Fruit fly (Drosophila melanogaster) whole organism, embryonic: ENCODE data around the gene Psa.

Experiments used
- Atf6 ChIP-seq: fragments of 200-800 bp; sonication (Bioruptor generic); IDR thresholded peaks from 2 replicates; pipeline ENCODE4 v1.3.6; 2022; ENCODE audit warnings: missing biosample characterization, missing genetic modification characterization
- Awh ChIP-seq: fragments of 200-800 bp; sonication (Bioruptor generic); IDR thresholded peaks from 2 replicates; pipeline ENCODE4, ENCODE4 v1.3.6; 2022; ENCODE audit warnings: missing biosample characterization, missing genetic modification characterization
- CG10274 ChIP-seq: fragments of 200-800 bp; sonication (Bioruptor generic); optimal IDR thresholded peaks from 3 replicates; lab custom pipeline; 2017; ENCODE audit warnings: missing biosample characterization, mild to moderate bottlenecking, missing genetic modification characterization
- CG10431 ChIP-seq: fragments of 200-800 bp; sonication (Bioruptor generic); optimal IDR thresholded peaks from 3 replicates; lab custom pipeline; 2018; ENCODE audit warnings: missing biosample characterization, mild to moderate bottlenecking, missing genetic modification characterization
- CG11560 ChIP-seq: fragments of 200-800 bp; sonication (Bioruptor generic); IDR thresholded peaks from 3 replicates; pipeline ENCODE4 v1.3.6; 2022; ENCODE audit warnings: missing biosample characterization, missing genetic modification characterization
- CG12769 ChIP-seq: fragments of 200-800 bp; sonication (Bioruptor generic); optimal IDR thresholded peaks from 2 replicates; lab custom pipeline; 2019; ENCODE audit warnings: missing biosample characterization, mild to moderate bottlenecking, missing genetic modification characterization, moderate library complexity
- CG13894 ChIP-seq: fragments of 200-800 bp; sonication (Bioruptor generic); optimal IDR thresholded peaks from 3 replicates; lab custom pipeline; 2018; ENCODE audit warnings: missing biosample characterization, mild to moderate bottlenecking, missing genetic modification characterization, moderate library complexity
- CG14441 ChIP-seq: fragments of 200-800 bp; sonication (Bioruptor generic); IDR thresholded peaks from 2 replicates; pipeline ENCODE4 v1.3.6; 2022; ENCODE audit warnings: missing biosample characterization, missing genetic modification characterization
- CG14965 ChIP-seq: fragments of 200-800 bp; sonication (Bioruptor generic); optimal IDR thresholded peaks from 2 replicates; lab custom pipeline; 2016; ENCODE audit warnings: missing biosample characterization, missing genetic modification characterization, borderline replicate concordance
- CG15269 ChIP-seq: fragments of 200-800 bp; sonication (Bioruptor generic); optimal IDR thresholded peaks from 2 replicates; lab custom pipeline; 2018; ENCODE audit warnings: missing biosample characterization, mild to moderate bottlenecking, missing genetic modification characterization, moderate library complexity
- CG1647 ChIP-seq: fragments of 200-800 bp; sonication (Bioruptor generic); optimal IDR thresholded peaks from 3 replicates; lab custom pipeline; 2016; ENCODE audit warnings: missing biosample characterization, missing genetic modification characterization
- CG17328 ChIP-seq: fragments of 200-800 bp; sonication (Bioruptor generic); IDR thresholded peaks from 2 replicates; pipeline ENCODE4 v1.3.6; 2022; ENCODE audit warnings: missing biosample characterization, missing genetic modification characterization
- CG4282 ChIP-seq: fragments of 200-800 bp; sonication (Bioruptor generic); optimal IDR thresholded peaks from 2 replicates; lab custom pipeline; 2016; ENCODE audit warnings: missing biosample characterization, missing genetic modification characterization
- CG4730 ChIP-seq: fragments of 200-800 bp; sonication (Bioruptor generic); IDR thresholded peaks from 2 replicates; pipeline ENCODE4 v1.3.6; 2022; ENCODE audit warnings: missing biosample characterization, missing genetic modification characterization
- CG6689 ChIP-seq: fragments of 200-800 bp; sonication (Bioruptor generic); IDR thresholded peaks from 2 replicates; pipeline ENCODE4 v1.3.6; 2022; ENCODE audit warnings: missing biosample characterization, missing genetic modification characterization
- CG6765 ChIP-seq: fragments of 200-800 bp; sonication (Bioruptor generic); optimal IDR thresholded peaks from 3 replicates; lab custom pipeline; 2017; ENCODE audit warnings: missing biosample characterization, mild to moderate bottlenecking, missing genetic modification characterization
- CG6791 ChIP-seq: fragments of 200-800 bp; sonication (Bioruptor generic); IDR thresholded peaks from 3 replicates; pipeline ENCODE4 v1.3.6; 2022; ENCODE audit warnings: missing biosample characterization, missing genetic modification characterization; ENCODE audit not compliant: partially characterized antibody
- CG6813 ChIP-seq: fragments of 200-800 bp; sonication (Bioruptor generic); optimal IDR thresholded peaks from 2 replicates; lab custom pipeline; 2017; ENCODE audit warnings: missing biosample characterization, missing genetic modification characterization, mild to moderate bottlenecking, moderate library complexity, missing genetic modification reagents
- CG8290 ChIP-seq, 3 experiments: fragments of 200-800 bp; sonication (Bioruptor generic); optimal IDR thresholded peaks; 2 replicates each; lab custom pipeline; 2016 to 2019; ENCODE audit warnings: missing biosample characterization in 3 of 3, missing genetic modification characterization in 3 of 3, mild to moderate bottlenecking in 2 of 3, moderate library complexity in 1 of 3
- CG8944 ChIP-seq: fragments of 200-800 bp; sonication (Bioruptor generic); optimal IDR thresholded peaks from 3 replicates; lab custom pipeline; 2016; ENCODE audit warnings: missing biosample characterization, missing genetic modification characterization
- CG9876 ChIP-seq: fragments of 200-800 bp; sonication (Bioruptor generic); optimal IDR thresholded peaks from 2 replicates; lab custom pipeline; 2016; ENCODE audit warnings: missing biosample characterization, missing genetic modification characterization
- CHES-1-like ChIP-seq: fragments of 200-800 bp; sonication (Bioruptor generic); optimal IDR thresholded peaks from 2 replicates; lab custom pipeline; 2016; ENCODE audit warnings: missing biosample characterization, missing genetic modification characterization
- D ChIP-seq, 2 experiments: fragments of 200-800 bp in 1 of 2; fragments of >200 bp in 1 of 2; sonication (Bioruptor generic) in 1 of 2; optimal IDR thresholded peaks; 2 replicates in 1 of 2; 3 replicates in 1 of 2; lab custom pipeline; 2017; ENCODE audit warnings: mild to moderate bottlenecking in 1 of 2, missing biosample characterization in 1 of 2, missing genetic modification characterization in 1 of 2, missing genetic modification reagents in 1 of 2
- Dp ChIP-seq: fragments of 200-800 bp; sonication (Bioruptor generic); optimal IDR thresholded peaks from 2 replicates; lab custom pipeline; 2018; ENCODE audit warnings: missing biosample characterization, mild to moderate bottlenecking, missing genetic modification characterization, moderate library complexity
- NC2β ChIP-seq: fragments of 200-800 bp; sonication (Bioruptor generic); optimal IDR thresholded peaks from 2 replicates; lab custom pipeline; 2016; ENCODE audit warnings: missing biosample characterization, missing genetic modification characterization
- Optix ChIP-seq: fragments of 200-800 bp; sonication (Bioruptor generic); IDR thresholded peaks from 3 replicates; pipeline ENCODE4 v1.3.6; 2022; ENCODE audit warnings: missing biosample characterization, missing genetic modification characterization
- Side ChIP-seq: fragments of 200-800 bp; sonication (Bioruptor generic); optimal IDR thresholded peaks from 2 replicates; lab custom pipeline; 2016; ENCODE audit warnings: missing biosample characterization, missing genetic modification characterization
- Taf1 ChIP-seq: fragments of 200-800 bp; sonication (Bioruptor generic); IDR thresholded peaks from 2 replicates; pipeline ENCODE4 v1.3.6; 2022; ENCODE audit warnings: missing biosample characterization, missing genetic modification characterization
- Xrp1 ChIP-seq: fragments of 200-800 bp; sonication (Bioruptor generic); IDR thresholded peaks from 2 replicates; pipeline ENCODE4 v1.3.6; 2022; ENCODE audit warnings: missing biosample characterization, missing genetic modification characterization
- ab ChIP-seq: fragments of 200-800 bp; sonication (Bioruptor generic); optimal IDR thresholded peaks from 2 replicates; lab custom pipeline; 2016; ENCODE audit warnings: missing biosample characterization, missing genetic modification characterization
- al ChIP-seq: fragments of 200-800 bp; sonication (Bioruptor generic); IDR thresholded peaks from 2 replicates; pipeline ENCODE4 v1.3.6; 2022; ENCODE audit warnings: missing biosample characterization, missing genetic modification characterization
- bab2 ChIP-seq: fragments of 200-800 bp; sonication (Bioruptor generic); optimal IDR thresholded peaks from 2 replicates; lab custom pipeline; 2016; ENCODE audit warnings: missing biosample characterization, missing genetic modification characterization
- bcd ChIP-seq: fragments of 200-800 bp; sonication (Bioruptor generic); optimal IDR thresholded peaks from 2 replicates; lab custom pipeline; 2017; ENCODE audit warnings: missing biosample characterization, mild to moderate bottlenecking, missing genetic modification characterization
- cg ChIP-seq: fragments of 200-800 bp; sonication (Bioruptor generic); optimal IDR thresholded peaks from 3 replicates; lab custom pipeline; 2019; ENCODE audit warnings: missing biosample characterization, mild to moderate bottlenecking, missing genetic modification characterization, moderate library complexity
- chif ChIP-seq, 2 experiments: fragments of 200-800 bp; sonication (Bioruptor generic); optimal IDR thresholded peaks; 3 replicates each; lab custom pipeline; 2016; ENCODE audit warnings: missing biosample characterization in 2 of 2, missing genetic modification characterization in 2 of 2
- chinmo ChIP-seq: fragments of 200-800 bp; sonication (Bioruptor generic); IDR thresholded peaks from 4 replicates; pipeline ENCODE4 v1.3.6; 2022; ENCODE audit warnings: missing biosample characterization, missing genetic modification characterization; ENCODE audit not compliant: partially characterized antibody
- crp ChIP-seq, 2 experiments: fragments of 200-800 bp; sonication (Bioruptor generic); optimal IDR thresholded peaks; 2 replicates in 1 of 2; 3 replicates in 1 of 2; lab custom pipeline; 2017; ENCODE audit warnings: missing biosample characterization in 2 of 2, missing genetic modification characterization in 2 of 2, mild to moderate bottlenecking in 1 of 2, moderate library complexity in 1 of 2
- danr ChIP-seq: fragments of 200-800 bp; sonication (Bioruptor generic); IDR thresholded peaks from 2 replicates; pipeline ENCODE4 v1.3.6; 2022; ENCODE audit warnings: missing biosample characterization, missing genetic modification characterization
- disco-r ChIP-seq: fragments of 200-800 bp; sonication (Bioruptor generic); optimal IDR thresholded peaks from 2 replicates; lab custom pipeline; 2016; ENCODE audit warnings: missing biosample characterization, missing genetic modification characterization
- dysf ChIP-seq: fragments of 200-800 bp; sonication (Bioruptor generic); IDR thresholded peaks from 3 replicates; pipeline ENCODE4 v1.3.6; 2022; ENCODE audit warnings: missing biosample characterization, missing genetic modification characterization
- eve ChIP-seq, 2 experiments: fragments of >200 bp; optimal IDR thresholded peaks; 2 replicates each; lab custom pipeline; 2017; ENCODE audit warnings: missing biosample characterization in 2 of 2, missing genetic modification characterization in 2 of 2
- ewg ChIP-seq: fragments of 200-800 bp; sonication (Bioruptor generic); optimal IDR thresholded peaks from 3 replicates; lab custom pipeline; 2017; ENCODE audit warnings: mild to moderate bottlenecking, missing biosample characterization, missing genetic modification reagents, missing genetic modification characterization
- kah ChIP-seq: fragments of 200-800 bp; sonication (Bioruptor generic); optimal IDR thresholded peaks from 2 replicates; lab custom pipeline; 2018; ENCODE audit warnings: missing biosample characterization, mild to moderate bottlenecking, missing genetic modification characterization
- pita ChIP-seq: fragments of 200-800 bp; sonication (Bioruptor generic); optimal IDR thresholded peaks from 2 replicates; lab custom pipeline; 2017; ENCODE audit warnings: missing biosample characterization, mild to moderate bottlenecking, missing genetic modification characterization
- sens-2 ChIP-seq: fragments of 200-800 bp; sonication (Bioruptor generic); IDR thresholded peaks from 2 replicates; pipeline ENCODE4 v1.3.6; 2022; ENCODE audit warnings: missing biosample characterization, missing genetic modification characterization

The Psa gene

DNA sequence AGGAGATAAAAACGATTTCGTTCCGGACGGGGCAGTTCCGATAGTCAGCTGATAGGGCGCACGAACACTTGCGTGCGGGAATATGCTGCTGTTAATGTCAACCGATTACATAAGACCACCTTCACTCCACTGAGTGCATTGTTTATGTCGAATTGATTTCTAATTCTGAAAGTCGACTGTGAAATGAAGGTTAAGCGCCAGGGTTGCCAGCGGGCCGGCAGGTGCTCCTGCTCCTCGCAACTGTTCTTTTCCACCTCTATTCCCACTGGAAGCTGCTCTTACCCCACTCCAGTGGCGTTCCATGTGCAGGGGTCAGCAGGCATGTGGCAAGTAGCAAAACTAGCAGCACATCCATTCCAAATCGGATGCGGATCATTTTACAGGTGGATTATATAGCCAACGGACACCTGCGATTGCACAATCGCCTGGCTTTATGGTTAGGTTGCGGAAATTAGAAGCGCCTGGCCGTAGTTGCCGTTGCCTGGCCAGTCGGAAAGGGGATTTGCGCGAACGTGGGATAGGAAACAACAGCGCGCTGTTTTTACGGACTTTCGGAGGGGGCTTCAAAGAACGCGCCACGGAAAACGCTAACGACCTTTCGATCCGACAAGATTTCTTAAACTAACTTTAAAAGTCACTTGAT, 14.1 kb downstream of the Psa start, which contains the start of gene cue (continued):
- TF ChIP-seq Side (GFP tag; lab: Kevin White, UChicago), result no peak
- TF ChIP-seq ewg (GFP tag; lab: Kevin White, UChicago), result no peak
- no peak for TF ChIP-seq CG13894 (tag; lab: Kevin White, UChicago)
- no peak for TF ChIP-seq CG8944 (GFP tag; lab: Kevin White, UChicago)
- 0 out of 4 replicates have a peak, but pooled peaks have one; percentile 18 for TF ChIP-seq chinmo (GFP tag; lab: Robert Waterston, UW)
- peak; percentile 51 for TF ChIP-seq D (optimal IDR thresholded peaks at IDR 0.05; lab: Kevin White, UChicago)
- TF ChIP-seq D (GFP tag; optimal IDR thresholded peaks at IDR 0.05; lab: Kevin White, UChicago), result no peak
- peak; percentile 37 for TF ChIP-seq CG12769 (tag; lab: Kevin White, UChicago)
- peak; percentile 26 for TF ChIP-seq cg
- no peak for TF ChIP-seq CHES-1-like
- TF ChIP-seq CG8290 (GFP tag; optimal IDR thresholded peaks at IDR 0.05; lab: Kevin White, UChicago), result no peak
- peak in 1 of 2 experiments; percentile 14 for TF ChIP-seq CG8290 (tag; optimal IDR thresholded peaks at IDR 0.05; lab: Kevin White, UChicago)
- peak in 1 of 2 experiments; percentile 33 for TF ChIP-seq crp (GFP tag; optimal IDR thresholded peaks at IDR 0.05; lab: Kevin White, UChicago)
- TF ChIP-seq Taf1 (GFP tag; lab: Robert Waterston, UW), result 0 out of 2 replicates have a peak, but pooled peaks have one; percentile 6
- no peak for TF ChIP-seq al (GFP tag; lab: Robert Waterston, UW)
- TF ChIP-seq, all 482 proteins: peak for 26

DNA sequence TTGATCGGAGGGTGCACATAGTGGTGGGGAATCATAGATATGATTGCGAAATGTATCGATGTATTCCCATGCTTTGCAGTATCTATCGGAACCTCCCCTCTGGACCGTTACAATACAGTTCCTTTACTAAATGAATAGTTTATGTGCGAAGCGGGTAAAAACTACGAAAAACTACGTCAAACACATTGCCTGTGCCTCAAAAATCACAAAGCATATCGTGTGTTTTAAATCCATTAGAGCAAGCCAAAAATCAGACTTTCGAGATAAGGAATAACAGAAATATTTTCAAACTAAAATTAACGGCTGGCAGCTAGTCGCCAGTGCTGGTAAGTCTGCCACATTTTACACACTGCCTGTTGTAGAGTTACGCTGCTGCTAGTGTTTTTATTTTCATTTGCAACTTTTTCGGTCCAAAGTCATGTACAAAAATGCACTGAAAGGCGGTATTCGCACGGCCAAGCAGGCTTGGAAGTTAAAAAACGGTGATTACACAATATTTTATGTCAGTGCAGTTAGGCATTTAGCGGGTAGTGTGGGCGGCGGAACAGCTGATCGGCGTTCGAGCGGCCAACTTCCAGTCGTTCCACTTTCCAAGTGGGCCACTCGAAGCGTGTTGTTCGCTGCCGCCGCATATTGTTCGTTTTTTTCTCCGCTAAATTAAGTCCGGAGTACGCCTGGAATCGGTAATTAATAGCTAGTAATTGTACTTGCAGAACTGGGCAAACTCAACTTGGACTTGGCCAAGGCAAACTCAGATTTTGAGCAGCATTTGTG, 14.8 kb downstream of the Psa start:
- peak; percentile 42 for TF ChIP-seq CG4282 (GFP tag; lab: Kevin White, UChicago)
- TF ChIP-seq Atf6 (GFP tag; lab: Robert Waterston, UW), result peak; percentile 35; the same call in 1 of the 2 replicates
- TF ChIP-seq CG6765 (GFP tag; lab: Kevin White, UChicago), result no peak
- peak; percentile 64 for TF ChIP-seq CG1647
- TF ChIP-seq bcd (GFP tag; lab: Kevin White, UChicago), result peak; percentile 40
- no peak for TF ChIP-seq CG14965 (GFP tag; lab: Kevin White, UChicago)
- no peak for TF ChIP-seq CG11560 (tag; lab: Robert Waterston, UW)
- peak; percentile 48 for TF ChIP-seq CG6689 (GFP tag; lab: Robert Waterston, UW)
- no peak for TF ChIP-seq kah (GFP tag; lab: Kevin White, UChicago)
- TF ChIP-seq CG4730 (GFP tag; lab: Robert Waterston, UW), result no peak
- TF ChIP-seq CG10431, result no peak
- no peak for TF ChIP-seq disco-r (GFP tag; lab: Kevin White, UChicago)
- TF ChIP-seq CG17328 (GFP tag; lab: Robert Waterston, UW), result peak; percentile 53
- no peak for TF ChIP-seq CG15269 (tag; lab: Kevin White, UChicago)
- no peak; the same call in 1 of the 2 replicates for TF ChIP-seq sens-2
- TF ChIP-seq CG6813 (GFP tag; lab: Kevin White, UChicago), result no peak
- peak; percentile 80 for TF ChIP-seq CG6791 (GFP tag; lab: Robert Waterston, UW)
- TF ChIP-seq Xrp1 (GFP tag; lab: Robert Waterston, UW), result peak; percentile 32; the same call in 1 of the 2 replicates
- TF ChIP-seq eve (GFP tag; optimal IDR thresholded peaks at IDR 0.05; lab: Kevin White, UChicago), result no peak
- peak; percentile 29 for TF ChIP-seq CG9876 (GFP tag; lab: Kevin White, UChicago)
- TF ChIP-seq dysf (GFP tag; lab: Robert Waterston, UW), result peak; percentile 55; the same call in 1 of the 3 replicates
- TF ChIP-seq Dp, result peak; percentile 51
- peak; percentile 5 for TF ChIP-seq ab (GFP tag; lab: Kevin White, UChicago)
- TF ChIP-seq pita, result no peak
- peak; percentile 19; the same call in 1 of the 2 replicates for TF ChIP-seq danr (GFP tag; lab: Robert Waterston, UW)
- peak; percentile 73 for TF ChIP-seq CG10274 (GFP tag; lab: Kevin White, UChicago)
- peak; percentile 70 for TF ChIP-seq bab2 (GFP tag; lab: Kevin White, UChicago)
- TF ChIP-seq Optix (GFP tag; lab: Robert Waterston, UW), result peak; percentile 69; the same call in 2 of the 3 replicates
- 0 out of 2 replicates have a peak, but pooled peaks have one; percentile 43 for TF ChIP-seq Awh (GFP tag; lab: Robert Waterston, UW)
- TF ChIP-seq NC2β (GFP tag; lab: Kevin White, UChicago), result peak; percentile 62
- peak; percentile 50 to 70 for TF ChIP-seq chif (GFP tag; optimal IDR thresholded peaks at IDR 0.05; lab: Kevin White, UChicago)
- peak; percentile 54; the same call in 1 of the 2 replicates for TF ChIP-seq CG14441
